Worm (Caenorhabditis elegans): ENCODE data around the gene hlh-11.

- no peak for TF ChIP-seq ceh-22 (tag; optimal IDR thresholded peaks at IDR 0.05)
- no peak for TF ChIP-seq unc-55 (GFP tag; optimal IDR thresholded peaks at IDR 0.05)
- TF ChIP-seq ceh-19 (GFP tag; optimal IDR thresholded peaks at IDR 0.05) = no peak
- TF ChIP-seq pha-2 (tag; optimal IDR thresholded peaks at IDR 0.05) = no peak
- no peak for TF ChIP-seq C08G9.2 (tag; optimal IDR thresholded peaks at IDR 0.05)
- no peak for TF ChIP-seq ztf-16 (tag; optimal IDR thresholded peaks at IDR 0.05)
- TF ChIP-seq pros-1 (tag; optimal IDR thresholded peaks at IDR 0.05) = no peak
- no peak for TF ChIP-seq T23F11.4 (GFP tag; optimal IDR thresholded peaks at IDR 0.05)
- TF ChIP-seq ceh-9 (tag; optimal IDR thresholded peaks at IDR 0.05) = no peak
- no peak for TF ChIP-seq tbx-2 (tag; optimal IDR thresholded peaks at IDR 0.05)
Observed at ce11 chrIII:9658569-9658968, 39.1 kb downstream of the hlh-11 start.
